Fruit fly (Drosophila melanogaster): ENCODE data around the gene Pi4KIIIalpha.

Pi4KIIIalpha gene

dm6 chrX:2682832-2683231 is 58.2 kb downstream of the Pi4KIIIalpha start, which contains the start of gene CG2652:
Gene CG2652 (minus strand): TSS chrX:2682932.
- no peak for TF ChIP-seq usp (GFP tag; optimal IDR thresholded peaks at IDR 0.05)
- no peak for TF ChIP-seq psq (optimal IDR thresholded peaks at IDR 0.05)
- TF ChIP-seq pan (optimal IDR thresholded peaks at IDR 0.05) = no peak
- TF ChIP-seq EcR (GFP tag; optimal IDR thresholded peaks at IDR 0.05) = no peak
- TF ChIP-seq Dll (optimal IDR thresholded peaks at IDR 0.05) = no peak
- no peak for TF ChIP-seq CG8478 (optimal IDR thresholded peaks at IDR 0.05)

Data from whole organism.